Worm (Caenorhabditis elegans) whole organism, L2 larva: ENCODE data around the gene K06H6.4.

ENCODE experiments used
- R02D3.7 ChIP-seq: fragments of 150-350 bp; optimal IDR thresholded peaks from 2 replicates; lab custom pipeline; 2014; ENCODE audit warnings: missing biosample characterization, missing genetic modification characterization
- elt-1 ChIP-seq: fragments of 150-350 bp; optimal IDR thresholded peaks from 2 replicates; lab custom pipeline; 2014; ENCODE audit warnings: missing biosample characterization, missing genetic modification characterization
- nhr-77 ChIP-seq: fragments of 150-350 bp; optimal IDR thresholded peaks from 2 replicates; lab custom pipeline; 2014; ENCODE audit warnings: missing biosample characterization, missing genetic modification characterization

The K06H6.4 gene

DNA sequence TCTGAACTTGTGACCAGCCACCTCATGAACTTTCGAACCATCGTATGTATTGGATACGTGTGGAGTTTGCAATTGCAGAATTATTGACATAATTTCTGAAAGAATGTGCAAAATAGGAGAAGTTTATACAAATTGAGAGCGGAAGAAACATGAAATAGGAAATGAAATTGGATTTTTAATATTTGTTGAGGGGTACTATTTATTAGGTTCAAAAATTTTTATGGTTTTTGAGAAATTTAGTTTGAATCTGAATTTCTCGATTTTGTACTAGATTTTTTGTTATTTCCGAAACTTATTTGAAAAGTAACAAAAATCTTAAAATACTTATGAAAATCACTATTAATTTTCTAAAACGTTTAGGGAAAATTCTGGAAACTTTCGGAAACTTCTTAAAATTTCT, 49.5 kb downstream of the K06H6.4 start, which contains the start of gene F48G7.9:
F48G7.9 (minus strand) TSS at position 101 of the 400 bp plus-strand sequence.
- TF ChIP-seq R02D3.7 (tag; lab: Kevin White, UChicago) (no peak), nhr-77 (tag; lab: Kevin White, UChicago) (no peak), elt-1 (tag; lab: Kevin White, UChicago) (no peak)
